Fruit fly (Drosophila melanogaster) S2 (cell line): Measurements from ENCODE around the gene CG6661.

Source experiments
- CG8478 ChIP-seq: fragments of >200 bp; optimal IDR thresholded peaks from 2 replicates; lab custom pipeline; 2018
- CTCF ChIP-seq, 2 experiments: fragments of >200 bp; optimal IDR thresholded peaks; 2 replicates each; lab custom pipeline; 2018

The CG6661 gene

DNA sequence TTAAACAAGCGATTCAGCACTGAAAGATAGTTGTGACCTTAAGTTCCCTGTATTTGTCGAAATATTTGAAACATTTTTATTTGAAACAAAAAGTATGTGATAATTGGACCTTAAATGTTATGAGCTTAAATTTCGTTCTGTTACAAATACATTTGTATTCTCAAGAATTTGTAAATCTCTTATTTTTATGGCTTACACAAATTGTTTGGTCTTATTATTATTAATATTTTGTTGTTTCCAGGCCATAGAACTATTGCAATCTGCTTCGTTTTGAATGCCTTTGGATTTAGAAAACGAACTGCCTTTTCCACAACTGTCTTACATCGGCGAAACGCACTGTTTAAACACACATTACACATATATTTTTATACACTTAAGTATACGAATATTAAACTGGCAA, at the start of gene CG6661:
Gene CG6661 (plus strand): TSS at position 301 of the 400 bp plus-strand sequence.
- TF ChIP-seq CG8478 (lab: Kevin White, UChicago) (no peak), CTCF (optimal IDR thresholded peaks at IDR 0.05; lab: Kevin White, UChicago) (no peak)

DNA sequence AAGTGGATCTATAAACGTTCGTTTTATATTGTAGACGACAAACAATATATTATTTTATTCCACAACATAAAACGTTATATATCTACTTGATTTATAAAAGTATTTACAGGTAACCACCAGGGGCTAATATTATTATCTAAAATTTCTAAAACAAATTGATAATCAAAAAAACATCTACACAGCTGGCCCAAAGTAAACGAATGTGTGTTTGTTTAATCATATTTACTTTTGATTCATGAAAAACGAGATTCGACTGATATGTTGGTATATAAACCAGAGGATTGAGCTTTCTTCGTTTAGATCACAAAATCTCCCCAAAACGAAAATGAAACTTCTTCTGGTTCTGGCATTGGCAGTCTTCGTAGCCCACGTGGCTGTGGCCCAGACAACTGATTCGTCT, 48.2 kb upstream of the CG6661 start, which contains the start of gene CG17362:
Gene CG17362 (plus strand): TSS at position 291 of the 400 bp plus-strand sequence.
- TF ChIP-seq CTCF (optimal IDR thresholded peaks at IDR 0.05; lab: Kevin White, UChicago) (no peak), CG8478 (lab: Kevin White, UChicago) (no peak)

DNA sequence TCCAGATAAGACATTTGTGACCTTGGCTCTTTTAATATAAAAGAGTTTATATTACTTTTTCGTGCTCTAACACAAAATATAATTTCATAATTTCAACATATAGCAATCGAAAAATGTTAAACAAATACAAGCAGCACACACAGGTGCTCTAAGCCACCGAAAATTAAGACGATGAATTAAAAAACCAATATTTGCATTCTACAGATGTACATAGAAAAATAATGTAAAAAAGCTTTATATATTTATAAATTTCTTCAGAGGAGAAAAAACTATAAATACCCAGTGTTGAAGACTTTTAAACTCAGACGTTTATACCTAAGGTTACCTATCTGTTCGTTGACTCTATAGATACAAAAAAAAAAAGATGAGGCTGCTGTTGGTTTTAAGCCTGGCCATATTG, 47.0 kb upstream of the CG6661 start, which contains the start of gene CG9040:
Gene CG9040 (plus strand): TSS at position 301 of the 400 bp plus-strand sequence.
- TF ChIP-seq CTCF (optimal IDR thresholded peaks at IDR 0.05; lab: Kevin White, UChicago) (no peak), CG8478 (lab: Kevin White, UChicago) (no peak)

DNA sequence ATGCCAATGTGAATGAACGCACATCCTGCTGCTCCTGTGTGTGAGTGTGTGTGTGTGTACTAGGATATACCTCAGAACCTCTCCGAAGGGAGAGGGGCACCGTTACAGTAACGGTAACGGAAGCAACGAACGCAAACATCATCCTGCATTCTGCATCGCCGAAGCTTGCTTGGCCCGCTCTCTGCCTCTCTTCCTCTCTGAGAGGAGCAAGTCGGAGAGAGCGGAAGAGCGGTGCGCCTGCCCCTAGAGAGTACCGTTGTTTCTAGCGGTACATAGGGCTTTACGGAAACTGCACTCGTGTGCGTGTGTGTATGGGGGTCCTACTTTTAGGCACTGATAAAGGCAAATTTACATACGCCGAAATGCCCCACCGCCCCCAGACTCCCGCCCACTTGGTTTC, 43.3 kb upstream of the CG6661 start:
- TF ChIP-seq CG8478 (lab: Kevin White, UChicago) = no peak
- TF ChIP-seq CTCF (optimal IDR thresholded peaks at IDR 0.05; lab: Kevin White, UChicago) = no peak

DNA sequence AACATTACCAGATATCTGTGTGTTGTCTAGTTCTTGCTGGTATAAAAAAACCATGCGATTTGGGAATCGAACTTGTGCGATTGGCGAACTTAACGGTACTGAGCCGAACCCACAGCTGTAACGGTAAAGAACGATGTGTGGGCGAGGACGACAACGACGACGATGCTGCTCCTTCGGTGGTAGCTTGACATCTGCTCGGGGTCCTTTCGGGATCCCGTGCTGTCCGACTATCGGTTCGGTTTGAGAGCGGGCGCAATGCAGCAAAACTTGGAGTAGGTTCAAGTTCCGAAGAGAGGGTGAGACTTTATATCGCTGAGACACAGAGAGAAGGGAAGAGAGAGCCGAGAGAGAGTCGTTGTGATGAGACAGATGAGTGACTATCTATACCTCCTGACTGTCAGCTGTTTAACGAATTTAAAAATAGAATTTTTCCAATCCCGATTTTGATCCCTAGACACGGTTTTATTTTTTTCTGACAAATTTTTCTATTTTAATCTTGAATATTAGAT, 41.3 kb upstream of the CG6661 start, which contains the start of gene CG17364:
Gene CG17364 (minus strand): TSS at position 168 of the 509 bp plus-strand sequence.
- no peak for TF ChIP-seq CTCF (optimal IDR thresholded peaks at IDR 0.05; lab: Kevin White, UChicago)
- no peak for TF ChIP-seq CG8478 (lab: Kevin White, UChicago)

DNA sequence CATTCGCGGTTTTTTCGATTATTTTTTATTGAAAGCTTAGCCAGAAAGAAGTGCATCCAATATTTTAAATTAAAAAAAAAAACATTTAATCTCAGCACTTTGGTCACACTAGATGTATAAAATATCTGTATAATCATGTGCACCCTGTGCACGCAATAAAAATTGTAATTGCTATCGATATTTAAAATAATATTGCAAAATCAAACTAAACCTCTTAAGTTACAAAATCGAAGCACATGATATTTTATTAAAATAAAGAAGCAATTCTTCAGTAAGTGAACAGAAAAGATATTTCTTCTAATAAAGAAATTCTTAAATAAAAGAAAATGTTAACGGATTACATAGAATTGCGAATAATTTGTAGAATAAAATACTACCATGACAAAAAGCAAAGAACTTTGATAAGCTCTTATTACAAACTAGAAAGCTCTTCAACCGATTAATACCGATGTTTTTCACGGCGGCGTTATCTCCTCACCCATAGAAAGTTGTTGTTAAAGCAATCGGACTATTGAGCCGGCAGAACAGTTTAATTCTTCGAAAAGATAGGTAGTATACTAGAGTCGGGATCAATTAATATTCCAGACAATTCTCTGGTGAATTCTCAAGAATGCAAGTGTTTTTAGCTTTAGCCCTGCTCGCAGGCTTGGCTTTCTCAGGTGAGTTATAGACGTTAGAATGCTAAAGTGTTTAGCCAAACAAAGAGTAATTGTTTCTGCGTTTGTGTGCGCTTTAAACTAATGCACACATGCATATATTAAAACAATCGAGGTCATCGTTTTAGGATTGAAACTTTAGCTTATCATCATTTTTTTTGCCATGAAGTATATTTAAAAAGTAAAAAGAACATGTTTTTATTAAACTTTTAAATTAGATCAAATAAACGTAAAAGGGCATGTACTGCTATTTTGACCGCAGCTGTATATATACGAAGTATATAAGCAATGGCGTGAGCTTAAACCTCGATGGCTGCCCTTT, 40.5 kb upstream of the CG6661 start, which contains the start of gene CtsK1:
Gene CtsK1 (plus strand): TSS at position 490 of the 978 bp plus-strand sequence.
- no peak for TF ChIP-seq CG8478 (lab: Kevin White, UChicago)
- no peak for TF ChIP-seq CTCF (optimal IDR thresholded peaks at IDR 0.05; lab: Kevin White, UChicago)

DNA sequence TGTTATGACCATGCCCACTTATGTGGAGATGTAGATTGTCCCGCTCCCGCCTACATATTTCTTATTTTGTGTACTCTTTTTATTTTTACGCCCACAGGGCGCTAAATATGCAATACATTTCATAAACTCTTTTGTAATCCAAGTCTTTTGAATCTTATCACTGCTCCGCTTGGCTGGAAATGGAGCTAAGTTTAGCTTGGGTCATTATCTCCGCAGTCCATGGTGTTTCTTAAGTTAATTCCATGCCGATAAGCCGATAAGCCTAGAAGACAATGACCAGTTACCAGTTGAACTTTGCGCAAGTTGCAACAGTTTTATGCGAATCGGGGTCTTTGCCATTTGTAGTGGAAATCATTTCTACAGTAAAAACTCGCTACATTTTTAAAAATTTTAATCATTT, 38.1 kb upstream of the CG6661 start:
- no peak for TF ChIP-seq CTCF (optimal IDR thresholded peaks at IDR 0.05; lab: Kevin White, UChicago)

DNA sequence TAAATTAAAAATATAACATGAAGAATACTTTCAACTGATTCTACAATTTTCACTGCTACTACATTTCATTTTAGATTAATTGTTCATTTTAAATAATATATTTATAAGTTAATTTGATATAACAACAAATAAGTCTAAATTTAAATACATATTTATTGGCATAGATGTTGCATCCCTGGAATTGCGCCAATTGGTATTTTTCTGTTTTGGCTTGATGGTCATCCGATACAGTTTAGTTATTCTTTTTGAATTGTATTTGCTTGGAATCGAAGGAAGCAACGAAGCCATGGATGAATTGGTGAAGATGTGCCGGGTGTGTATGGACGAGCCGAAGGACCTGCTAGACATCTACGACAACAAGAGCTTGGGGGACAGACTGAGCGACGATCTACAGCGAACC, 37.6 kb upstream of the CG6661 start, which contains the start of gene CG17361:
Gene CG17361 (plus strand): TSS at position 200 of the 400 bp plus-strand sequence.
- no peak for TF ChIP-seq CTCF (optimal IDR thresholded peaks at IDR 0.05; lab: Kevin White, UChicago)
- TF ChIP-seq CG8478 (lab: Kevin White, UChicago) = no peak

DNA sequence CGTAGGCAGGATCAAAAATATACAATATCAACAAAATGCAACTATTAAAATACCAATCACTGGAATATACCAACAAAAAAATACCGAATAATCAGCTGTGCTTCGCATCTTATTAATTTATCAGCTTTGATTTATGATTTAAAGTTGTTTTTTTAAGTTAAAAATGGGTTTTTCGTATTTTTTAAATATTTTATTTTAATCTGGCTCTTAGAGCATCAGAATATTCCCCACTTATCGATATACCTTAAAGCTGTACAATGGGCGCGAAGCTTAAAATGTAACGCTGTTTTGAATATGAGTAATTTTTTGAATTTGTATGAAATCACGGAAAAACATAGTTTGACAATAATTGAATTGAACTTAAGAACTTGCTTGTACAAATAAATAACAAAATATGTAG, 35.4 kb upstream of the CG6661 start, which contains the start of gene CG17359:
Gene CG17359 (minus strand): TSS at position 48 of the 400 bp plus-strand sequence.
- TF ChIP-seq CG8478 (lab: Kevin White, UChicago) (no peak), CTCF (optimal IDR thresholded peaks at IDR 0.05; lab: Kevin White, UChicago) (no peak)

DNA sequence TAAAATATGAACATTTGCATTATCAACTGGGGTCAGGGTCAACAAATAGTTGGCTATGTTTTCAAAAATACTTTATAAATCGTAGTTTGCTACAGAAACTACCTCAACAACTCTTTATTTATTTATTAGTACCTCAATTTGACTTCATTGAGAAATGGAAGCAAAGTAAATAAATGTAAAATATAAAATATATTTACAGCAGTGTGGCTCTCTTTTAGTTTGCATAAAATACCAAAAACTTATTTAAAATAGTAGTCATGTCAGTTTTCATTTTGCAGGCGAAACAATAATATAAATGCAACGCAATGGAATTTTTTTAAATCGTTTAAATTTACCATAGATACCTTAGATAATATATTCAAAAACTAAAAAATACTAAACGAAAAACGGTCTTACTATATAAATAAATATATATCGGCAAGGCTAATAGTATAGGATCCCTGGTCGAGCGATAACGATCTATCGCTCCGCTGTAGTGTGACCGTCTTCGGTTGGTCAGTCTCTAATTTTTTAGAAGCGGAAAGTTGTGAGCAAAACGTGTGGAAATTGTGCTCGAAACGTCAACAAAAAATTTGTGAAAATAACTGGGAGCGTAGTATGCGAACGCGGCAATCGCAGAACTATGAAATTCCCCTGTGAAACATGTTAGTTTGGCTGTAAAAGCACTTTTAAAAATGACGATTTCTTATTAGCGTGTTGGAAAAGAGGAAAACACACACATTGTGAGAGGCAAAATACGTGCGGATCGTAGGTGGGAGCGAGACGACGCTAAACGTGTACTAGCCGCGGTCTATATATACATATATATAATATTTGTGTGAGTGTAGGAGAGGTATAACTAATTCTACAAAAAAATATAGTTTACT, 32.7 kb upstream of the CG6661 start, which contains the start of the genes Nprl3 and upSET:
Gene Nprl3 (minus strand): TSS at position 223 of the 866 bp plus-strand sequence.
Gene upSET (plus strand): TSS at position 470 of the 866 bp plus-strand sequence.
- no peak for TF ChIP-seq CTCF (optimal IDR thresholded peaks at IDR 0.05; lab: Kevin White, UChicago)
- no peak for TF ChIP-seq CG8478 (lab: Kevin White, UChicago)

DNA sequence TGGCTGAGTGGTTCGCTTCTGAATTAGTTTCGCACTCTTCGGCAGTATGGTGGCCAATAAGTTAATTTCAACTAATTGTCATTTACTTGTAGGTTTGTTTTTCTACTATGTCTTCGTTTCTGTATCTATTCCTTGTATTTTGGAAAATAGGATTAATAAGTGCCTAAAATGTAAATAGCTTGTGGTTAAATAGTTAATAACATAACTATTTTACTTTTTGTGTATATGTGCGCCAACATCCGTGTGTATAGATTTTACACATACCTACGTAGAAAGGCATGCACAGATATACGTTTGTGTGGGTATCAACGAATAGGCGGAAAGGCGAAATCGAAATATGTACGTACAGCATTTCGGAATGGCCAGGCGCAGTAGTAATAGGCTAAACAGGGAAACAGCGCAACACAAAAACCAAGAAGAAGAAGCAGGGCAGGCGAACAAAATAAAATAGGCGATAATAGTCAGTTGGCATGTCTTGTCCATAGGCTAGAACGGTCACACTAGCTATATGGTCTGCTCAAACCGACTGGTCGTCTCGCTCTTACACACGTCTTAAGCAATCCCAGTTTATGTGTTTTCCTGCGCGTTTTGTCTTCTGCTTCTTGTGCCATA, 31.9 kb upstream of the CG6661 start:
- peak in 1 of 2 experiments; percentile 4 for TF ChIP-seq CTCF (optimal IDR thresholded peaks at IDR 0.05; lab: Kevin White, UChicago)
- TF ChIP-seq CG8478 (lab: Kevin White, UChicago) = no peak

DNA sequence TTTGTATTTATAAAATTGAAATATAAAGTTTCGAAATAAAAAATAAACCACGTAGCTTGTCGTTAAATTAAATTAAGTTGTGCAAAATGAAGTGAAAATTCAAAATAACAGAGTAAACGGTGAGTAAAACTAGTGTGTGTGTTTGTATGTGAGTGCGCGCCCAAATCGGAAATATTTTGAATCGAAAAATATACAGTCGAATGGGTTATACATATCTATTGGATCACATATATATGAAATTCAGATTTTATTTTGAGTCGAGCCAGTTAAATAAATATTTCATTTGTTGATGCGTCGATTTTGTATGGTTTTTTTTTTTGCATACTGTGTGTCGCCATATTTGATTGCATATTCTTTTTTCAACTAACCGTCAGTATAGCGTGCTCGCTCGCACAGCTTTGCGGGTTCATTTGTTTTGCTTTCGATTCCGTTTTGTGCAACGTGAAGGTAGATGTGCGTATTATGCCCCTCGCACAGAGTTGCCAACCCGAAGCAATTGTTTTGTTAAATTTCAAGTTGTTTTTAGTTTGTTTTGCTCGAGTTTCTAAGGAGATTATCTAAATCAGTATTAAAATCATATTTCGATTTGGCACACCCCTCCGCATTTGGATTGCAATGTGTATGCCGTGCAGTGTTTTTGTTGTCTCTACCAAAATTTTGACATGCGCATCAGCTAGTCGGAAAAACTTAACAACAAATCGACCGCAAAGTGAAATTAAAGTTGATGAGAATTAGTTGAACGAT, 31.1 kb upstream of the CG6661 start:
- TF ChIP-seq CTCF (optimal IDR thresholded peaks at IDR 0.05; lab: Kevin White, UChicago) (no peak), CG8478 (lab: Kevin White, UChicago) (no peak)

DNA sequence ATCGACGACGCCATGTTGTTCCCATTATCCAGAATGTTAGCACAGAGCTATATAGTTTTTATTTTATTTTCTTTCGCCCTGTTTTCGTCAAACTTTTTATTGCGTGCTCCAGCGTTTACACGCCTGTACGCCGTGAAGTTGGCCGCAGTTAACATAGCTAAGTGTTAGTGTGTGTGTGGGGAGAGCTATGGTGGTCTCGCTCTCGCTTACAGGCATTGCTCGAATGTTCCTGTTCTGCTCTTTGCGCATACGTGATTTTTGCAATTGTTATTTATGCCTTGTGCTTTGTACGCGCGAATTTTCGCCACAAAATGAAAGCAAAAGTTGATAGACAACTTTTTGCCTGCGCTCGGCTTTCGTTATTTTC, 30.6 kb upstream of the CG6661 start:
- TF ChIP-seq CG8478 (lab: Kevin White, UChicago) (no peak), CTCF (optimal IDR thresholded peaks at IDR 0.05; lab: Kevin White, UChicago) (no peak)
